Worm (Caenorhabditis elegans) whole organism, L2 larva: ENCODE results near the gene fbxa-153.
A peak's percentile ranks its signal among the peaks of the same experiment; 100 is the strongest.

Experiments
- C34F6.9 ChIP-seq: fragments of 150-350 bp; optimal IDR thresholded peaks from 2 replicates; lab custom pipeline; 2014; ENCODE audit warnings: missing biosample characterization, missing genetic modification characterization
- F13H6.1 ChIP-seq: sonication (generic microtip); optimal IDR thresholded peaks from 2 replicates; lab custom pipeline; 2016; ENCODE audit warnings: missing genetic modification characterization, missing compliant biosample characterization
- R02D3.7 ChIP-seq: fragments of 150-350 bp; optimal IDR thresholded peaks from 2 replicates; lab custom pipeline; 2014; ENCODE audit warnings: missing biosample characterization, missing genetic modification characterization
- alr-1 ChIP-seq: fragments of 150-350 bp; optimal IDR thresholded peaks from 2 replicates; lab custom pipeline; 2014; ENCODE audit warnings: missing biosample characterization, missing genetic modification characterization
- aly-2 ChIP-seq: fragments of 150-350 bp; optimal IDR thresholded peaks from 2 replicates; lab custom pipeline; 2014; ENCODE audit warnings: missing biosample characterization, missing genetic modification characterization
- blmp-1 ChIP-seq: sonication (generic microtip); optimal IDR thresholded peaks from 2 replicates; lab custom pipeline; 2017; ENCODE audit warnings: missing genetic modification characterization, mild to moderate bottlenecking, missing compliant biosample characterization, antibody characterized with exemption, moderate library complexity; ENCODE audit not compliant: insufficient read depth
- ceh-16 ChIP-seq: fragments of 150-350 bp; optimal IDR thresholded peaks from 2 replicates; lab custom pipeline; 2014; ENCODE audit warnings: missing biosample characterization, missing genetic modification characterization
- ceh-82 ChIP-seq: fragments of 150-350 bp; optimal IDR thresholded peaks from 2 replicates; lab custom pipeline; 2014; ENCODE audit warnings: missing biosample characterization, missing genetic modification characterization
- crh-2 ChIP-seq: sonication (generic microtip); optimal IDR thresholded peaks from 2 replicates; lab custom pipeline; 2017; ENCODE audit warnings: missing biosample characterization, missing genetic modification characterization
- dmd-4 ChIP-seq: sonication (generic microtip); optimal IDR thresholded peaks from 2 replicates; lab custom pipeline; 2017; ENCODE audit warnings: missing biosample characterization, missing genetic modification characterization
- egl-27 ChIP-seq: sonication (generic microtip); optimal IDR thresholded peaks from 3 replicates; lab custom pipeline; 2017; ENCODE audit warnings: missing biosample characterization, missing genetic modification reagents, missing genetic modification characterization
- elt-1 ChIP-seq: fragments of 150-350 bp; optimal IDR thresholded peaks from 2 replicates; lab custom pipeline; 2014; ENCODE audit warnings: missing biosample characterization, missing genetic modification characterization
- fos-1 ChIP-seq: fragments of 150-350 bp; optimal IDR thresholded peaks from 2 replicates; lab custom pipeline; 2014; ENCODE audit warnings: missing biosample characterization, missing genetic modification characterization
- gmeb-1 ChIP-seq: fragments of 150-350 bp; optimal IDR thresholded peaks from 2 replicates; lab custom pipeline; 2014; ENCODE audit warnings: missing biosample characterization, missing genetic modification characterization
- lin-11 ChIP-seq: fragments of 150-350 bp; sonication (generic microtip); optimal IDR thresholded peaks from 2 replicates; lab custom pipeline; 2014; ENCODE audit warnings: missing biosample characterization, missing genetic modification characterization, inconsistent platforms, mixed read lengths
- lsy-2 ChIP-seq, 2 experiments: fragments of 150-350 bp in 1 of 2; sonication (generic microtip) in 1 of 2; optimal IDR thresholded peaks; 2 replicates each; lab custom pipeline; 2014 to 2017; ENCODE audit warnings: missing biosample characterization in 2 of 2, missing genetic modification characterization in 2 of 2
- mbf-1 ChIP-seq: sonication (generic microtip); optimal IDR thresholded peaks from 2 replicates; lab custom pipeline; 2017; ENCODE audit warnings: missing biosample characterization, missing genetic modification characterization
- mdl-1 ChIP-seq, 2 experiments: fragments of 150-350 bp in 1 of 2; sonication (generic microtip) in 1 of 2; optimal IDR thresholded peaks; 2 replicates each; lab custom pipeline; 2017; ENCODE audit warnings: missing biosample characterization in 2 of 2, missing genetic modification characterization in 2 of 2
- nhr-10 ChIP-seq: sonication (generic microtip); optimal IDR thresholded peaks from 2 replicates; lab custom pipeline; 2017; ENCODE audit warnings: missing biosample characterization, missing genetic modification characterization
- nhr-11 ChIP-seq: fragments of 150-350 bp; optimal IDR thresholded peaks from 2 replicates; lab custom pipeline; 2014; ENCODE audit warnings: missing biosample characterization, missing genetic modification characterization
- nhr-129 ChIP-seq: fragments of 150-350 bp; optimal IDR thresholded peaks from 2 replicates; lab custom pipeline; 2014; ENCODE audit warnings: missing biosample characterization, missing genetic modification characterization
- nhr-21 ChIP-seq: fragments of 150-350 bp; optimal IDR thresholded peaks from 2 replicates; lab custom pipeline; 2014; ENCODE audit warnings: missing biosample characterization, missing genetic modification characterization
- nhr-23 ChIP-seq: fragments of 150-350 bp; optimal IDR thresholded peaks from 2 replicates; lab custom pipeline; 2014; ENCODE audit warnings: missing biosample characterization, missing genetic modification reagents, missing genetic modification characterization
- nhr-237 ChIP-seq: fragments of 150-350 bp; optimal IDR thresholded peaks from 2 replicates; lab custom pipeline; 2014; ENCODE audit warnings: missing biosample characterization, missing genetic modification characterization
- nhr-6 ChIP-seq: fragments of 150-350 bp; optimal IDR thresholded peaks from 2 replicates; lab custom pipeline; 2014; ENCODE audit warnings: missing biosample characterization, missing genetic modification characterization
- nhr-77 ChIP-seq: fragments of 150-350 bp; optimal IDR thresholded peaks from 2 replicates; lab custom pipeline; 2014; ENCODE audit warnings: missing biosample characterization, missing genetic modification characterization
- peb-1 ChIP-seq: fragments of 150-350 bp; optimal IDR thresholded peaks from 2 replicates; lab custom pipeline; 2014; ENCODE audit warnings: missing biosample characterization, missing genetic modification characterization
- sem-4 ChIP-seq: fragments of 150-350 bp; optimal IDR thresholded peaks from 2 replicates; lab custom pipeline; 2014; ENCODE audit warnings: missing biosample characterization, missing genetic modification reagents, missing genetic modification characterization
- sma-3 ChIP-seq: sonication (generic microtip); optimal IDR thresholded peaks from 2 replicates; lab custom pipeline; 2016; ENCODE audit warnings: missing genetic modification reagents, missing genetic modification characterization, missing compliant biosample characterization
- sma-9 ChIP-seq, 2 experiments: fragments of 150-350 bp in 1 of 2; sonication (generic microtip) in 1 of 2; optimal IDR thresholded peaks; 2 replicates each; lab custom pipeline; 2014 to 2016; ENCODE audit warnings: missing genetic modification characterization in 2 of 2, mild to moderate bottlenecking in 1 of 2, missing biosample characterization in 1 of 2, missing compliant biosample characterization in 1 of 2, missing genetic modification reagents in 1 of 2, moderate library complexity in 1 of 2
- unc-62 ChIP-seq: fragments of 150-350 bp; optimal IDR thresholded peaks from 2 replicates; lab custom pipeline; 2014; ENCODE audit warnings: missing biosample characterization, missing genetic modification reagents, missing genetic modification characterization
- zag-1 ChIP-seq: fragments of 150-350 bp; optimal IDR thresholded peaks from 2 replicates; lab custom pipeline; 2014; ENCODE audit warnings: missing biosample characterization, missing genetic modification characterization

The fbxa-153 gene

DNA sequence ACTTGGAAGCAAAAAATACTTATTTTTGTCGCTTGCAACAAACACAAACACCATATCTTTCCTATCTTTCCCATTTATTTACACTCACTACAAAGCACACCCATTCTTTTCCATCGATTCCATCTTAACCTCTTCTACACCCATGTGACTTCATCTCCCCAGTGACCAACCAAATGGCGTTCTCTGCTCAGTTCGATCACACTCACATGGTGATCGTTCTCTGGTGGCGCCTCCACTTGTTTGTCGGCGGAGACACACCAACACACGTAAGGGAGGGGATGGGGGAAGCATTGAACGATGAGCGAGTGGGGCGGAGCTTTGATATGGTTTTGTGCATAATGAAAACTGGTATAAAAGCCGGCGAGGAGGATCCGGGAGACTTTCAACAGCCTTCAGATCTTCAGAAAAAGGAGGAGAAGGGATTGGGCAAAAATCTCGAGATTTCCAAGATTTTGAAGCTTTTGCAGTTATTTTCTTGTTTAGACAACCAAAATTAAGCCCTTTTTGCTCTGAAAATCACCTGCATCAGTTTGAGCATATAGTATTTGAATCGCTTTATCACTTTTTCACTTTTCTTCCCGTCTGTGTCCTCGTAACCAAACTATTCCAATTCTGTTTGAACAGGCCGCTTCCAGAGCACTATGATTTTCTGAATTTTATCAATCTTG, 43.5 kb downstream of the fbxa-153 start (continued):
- TF ChIP-seq sma-9 (GFP tag; optimal IDR thresholded peaks at IDR 0.05; lab: Kevin White, UChicago) (peak; percentile 94), sma-9 (tag; optimal IDR thresholded peaks at IDR 0.05; lab: Kevin White, UChicago) (no peak), zag-1 (no peak), mbf-1 (tag; lab: Kevin White, UChicago) (no peak), nhr-129 (tag; lab: Kevin White, UChicago) (peak; percentile 97), aly-2 (tag; lab: Kevin White, UChicago) (no peak), dmd-4 (tag; lab: Kevin White, UChicago) (no peak), alr-1 (tag; lab: Kevin White, UChicago) (no peak), nhr-23 (tag; lab: Kevin White, UChicago) (no peak), unc-62 (GFP tag; lab: Kevin White, UChicago) (no peak), peb-1 (tag; lab: Kevin White, UChicago) (no peak), nhr-10 (tag; lab: Kevin White, UChicago) (no peak), mdl-1 (tag; optimal IDR thresholded peaks at IDR 0.05; lab: Kevin White, UChicago) (peak; percentile 45 to 89), fos-1 (tag; lab: Kevin White, UChicago) (no peak), nhr-21 (tag; lab: Kevin White, UChicago) (peak; percentile 94), nhr-11 (tag; lab: Kevin White, UChicago) (no peak), R02D3.7 (tag; lab: Kevin White, UChicago) (no peak), nhr-6 (peak; percentile 29), crh-2 (tag; lab: Kevin White, UChicago) (peak; percentile 83), nhr-237 (tag; lab: Kevin White, UChicago) (no peak), egl-27 (tag; lab: Kevin White, UChicago) (no peak), ceh-16 (tag; lab: Kevin White, UChicago) (peak; percentile 68), lin-11 (tag; lab: Kevin White, UChicago) (peak; percentile 57)
- TF ChIP-seq, all 48 proteins: peak for 22

DNA sequence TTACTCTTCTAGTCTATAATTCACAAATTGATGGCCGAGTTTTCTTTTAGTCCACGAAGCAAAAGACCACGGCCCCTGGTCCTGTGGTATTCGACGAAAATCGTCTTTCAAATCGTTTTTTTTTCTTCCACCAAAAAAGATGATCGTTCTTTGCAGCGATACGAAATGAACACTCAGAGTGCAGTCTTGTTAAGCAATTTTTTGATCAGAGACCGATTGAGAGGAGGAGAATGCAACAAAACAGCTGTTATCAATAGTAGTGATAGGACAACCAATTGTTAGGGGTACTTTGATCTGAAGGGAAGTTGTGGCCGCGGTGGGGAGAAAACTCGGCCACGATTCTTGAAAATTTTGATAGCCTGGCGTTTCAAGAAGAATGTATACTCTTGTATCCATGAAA, 46.2 kb downstream of the fbxa-153 start:
- TF ChIP-seq nhr-6: no peak
- TF ChIP-seq nhr-129 (tag; lab: Kevin White, UChicago): peak; percentile 76
- TF ChIP-seq ceh-16 (tag; lab: Kevin White, UChicago): no peak
- TF ChIP-seq mbf-1 (tag; lab: Kevin White, UChicago): no peak
- TF ChIP-seq gmeb-1 (tag; lab: Kevin White, UChicago): peak; percentile 38
- no peak for TF ChIP-seq blmp-1 (tag; lab: Kevin White, UChicago)
- no peak for TF ChIP-seq nhr-77 (tag; lab: Kevin White, UChicago)
- TF ChIP-seq fos-1 (tag; lab: Kevin White, UChicago): peak; percentile 52
- no peak for TF ChIP-seq sem-4 (tag; lab: Kevin White, UChicago)
- TF ChIP-seq sma-9 (GFP tag; optimal IDR thresholded peaks at IDR 0.05; lab: Kevin White, UChicago): peak; percentile 95
- TF ChIP-seq sma-9 (tag; optimal IDR thresholded peaks at IDR 0.05; lab: Kevin White, UChicago): no peak
- peak in 1 of 2 experiments; percentile 49 for TF ChIP-seq lsy-2 (tag; optimal IDR thresholded peaks at IDR 0.05; lab: Kevin White, UChicago)
- TF ChIP-seq crh-2 (tag; lab: Kevin White, UChicago): no peak
- TF ChIP-seq C34F6.9 (tag; lab: Kevin White, UChicago): peak; percentile 41
- peak; percentile 68 for TF ChIP-seq F13H6.1 (tag; lab: Kevin White, UChicago)
- no peak for TF ChIP-seq ceh-82 (tag; lab: Kevin White, UChicago)
- no peak for TF ChIP-seq R02D3.7 (tag; lab: Kevin White, UChicago)
- peak; percentile 60 for TF ChIP-seq nhr-21 (tag; lab: Kevin White, UChicago)
- no peak for TF ChIP-seq alr-1 (tag; lab: Kevin White, UChicago)
- no peak for TF ChIP-seq nhr-237 (tag; lab: Kevin White, UChicago)
- no peak for TF ChIP-seq dmd-4 (tag; lab: Kevin White, UChicago)

DNA sequence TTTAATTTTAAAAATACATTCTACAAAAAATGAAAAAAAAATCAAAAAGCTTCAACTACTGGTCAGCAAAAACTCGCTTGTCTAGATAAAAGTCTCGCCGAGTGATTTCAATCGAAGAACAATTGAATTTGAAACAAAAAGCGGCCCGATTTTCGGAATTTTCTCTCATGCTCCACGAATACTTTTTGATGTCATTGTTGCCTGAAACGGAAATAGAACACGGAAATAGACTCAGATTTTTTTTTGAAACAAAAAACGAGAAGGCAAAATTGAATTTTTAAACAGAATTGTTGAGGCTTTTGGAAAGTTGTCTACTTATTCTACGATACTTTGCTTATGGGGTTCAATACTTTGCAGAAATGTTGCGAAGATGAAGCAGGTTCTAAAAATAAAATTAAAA, 46.7 kb downstream of the fbxa-153 start:
- no peak for TF ChIP-seq peb-1 (tag; lab: Kevin White, UChicago)
- no peak for TF ChIP-seq crh-2 (tag; lab: Kevin White, UChicago)
- TF ChIP-seq dmd-4 (tag; lab: Kevin White, UChicago): no peak
- TF ChIP-seq zag-1: no peak
- no peak for TF ChIP-seq lsy-2 (tag; optimal IDR thresholded peaks at IDR 0.05; lab: Kevin White, UChicago)
- no peak for TF ChIP-seq elt-1
- TF ChIP-seq, all 48 proteins: peak for 0

DNA sequence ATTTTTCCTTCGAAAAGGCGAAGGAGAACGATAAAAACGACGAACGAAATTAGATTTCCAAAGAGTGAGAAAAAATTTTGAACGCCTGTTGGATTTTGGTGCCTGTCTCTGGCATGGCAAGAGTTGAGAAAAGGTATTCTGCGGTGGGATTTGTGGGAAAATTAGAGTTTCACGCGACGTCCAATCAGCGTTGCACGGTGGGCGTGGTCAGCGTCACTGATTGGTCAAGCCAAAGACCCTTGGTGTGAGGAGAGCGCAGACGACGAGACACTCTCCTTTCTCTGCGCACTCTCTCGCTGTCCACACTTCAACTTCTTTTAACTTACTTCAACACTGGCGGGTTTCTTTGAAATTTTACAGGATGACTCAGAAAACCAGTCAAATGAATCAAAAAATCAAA, 47.6 kb downstream of the fbxa-153 start:
- TF ChIP-seq sma-3 (GFP tag; lab: Kevin White, UChicago): no peak
- TF ChIP-seq lsy-2 (tag; optimal IDR thresholded peaks at IDR 0.05; lab: Kevin White, UChicago): no peak
- TF ChIP-seq lin-11 (tag; lab: Kevin White, UChicago): no peak
- TF ChIP-seq nhr-129 (tag; lab: Kevin White, UChicago): no peak
- TF ChIP-seq, all 48 proteins: peak for 0
